Worm (Caenorhabditis elegans): ENCODE data around the gene tag-322.

Gene tag-322

ce11 chrIV:7817852-7818251, 32.5 kb upstream of the tag-322 start, which contains the start of gene ric-3 (continued):
- TF ChIP-seq nhr-19 (GFP tag; conservative IDR thresholded peaks at IDR 0.05): peak; percentile 63
- no peak for TF ChIP-seq lin-13 (GFP tag; optimal IDR thresholded peaks at IDR 0.05)
- TF ChIP-seq fos-1 (tag; optimal IDR thresholded peaks at IDR 0.05): peak; percentile 52
- TF ChIP-seq ceh-63 (GFP tag; optimal IDR thresholded peaks at IDR 0.05): no peak
- TF ChIP-seq tlp-1 (tag; optimal IDR thresholded peaks at IDR 0.05): no peak
- TF ChIP-seq sup-37 (GFP tag; optimal IDR thresholded peaks at IDR 0.05): no peak
- TF ChIP-seq irx-1 (tag; optimal IDR thresholded peaks at IDR 0.05): peak; percentile 48
- TF ChIP-seq nhr-76 (tag; optimal IDR thresholded peaks at IDR 0.05): no peak
- peak; percentile 47 for TF ChIP-seq fkh-10 (GFP tag; optimal IDR thresholded peaks at IDR 0.05)
- TF ChIP-seq elt-3 (tag; optimal IDR thresholded peaks at IDR 0.05): no peak
- TF ChIP-seq nhr-20 (tag; optimal IDR thresholded peaks at IDR 0.05): peak; percentile 50
- TF ChIP-seq ceh-8 (GFP tag; optimal IDR thresholded peaks at IDR 0.05): no peak
- TF ChIP-seq nhr-85 (tag): peak; percentile 49
- TF ChIP-seq aha-1 (tag; optimal IDR thresholded peaks at IDR 0.05): no peak
- TF ChIP-seq nhr-237 (tag; optimal IDR thresholded peaks at IDR 0.05): no peak
- no peak for TF ChIP-seq fkh-4 (tag; optimal IDR thresholded peaks at IDR 0.05; ENCODE audit: borderline replicate concordance)
- TF ChIP-seq pag-3 (tag; optimal IDR thresholded peaks at IDR 0.05; ENCODE audit: borderline replicate concordance, insufficient read depth): no peak
- no peak for TF ChIP-seq ztf-11 (tag; optimal IDR thresholded peaks at IDR 0.05)
- peak; percentile 72 for TF ChIP-seq nhr-47 (tag; optimal IDR thresholded peaks at IDR 0.05)
- peak; percentile 30 for TF ChIP-seq nhr-77 (tag; optimal IDR thresholded peaks at IDR 0.05)
- TF ChIP-seq pqm-1 (tag; optimal IDR thresholded peaks at IDR 0.05): no peak
- no peak for TF ChIP-seq egl-27 (tag; optimal IDR thresholded peaks at IDR 0.05)
- TF ChIP-seq hlh-17 (GFP tag; optimal IDR thresholded peaks at IDR 0.05; ENCODE audit: borderline replicate concordance): no peak
- TF ChIP-seq lin-14 (GFP tag; optimal IDR thresholded peaks at IDR 0.05): peak; percentile 95
- TF ChIP-seq nhr-90 (tag; optimal IDR thresholded peaks at IDR 0.05; ENCODE audit: poor library complexity): no peak
- no peak for TF ChIP-seq elt-2 (tag; optimal IDR thresholded peaks at IDR 0.05)
- TF ChIP-seq lin-39 (tag; optimal IDR thresholded peaks at IDR 0.05): peak; percentile 17
- no peak for TF ChIP-seq unc-98 (GFP tag; IDR thresholded peaks at IDR 0.05)
- TF ChIP-seq sox-4 (tag; optimal IDR thresholded peaks at IDR 0.05): no peak
- TF ChIP-seq C16A3.4 (tag; optimal IDR thresholded peaks at IDR 0.05): peak; percentile 5
- peak; percentile 31 for TF ChIP-seq lir-3 (tag; optimal IDR thresholded peaks at IDR 0.05; ENCODE audit: poor library complexity)

ce11 chrIV:7816402-7817102, 31.2 kb upstream of the tag-322 start:
- no peak for TF ChIP-seq fkh-8 (tag; optimal IDR thresholded peaks at IDR 0.05)
- TF ChIP-seq xbp-1 (tag; optimal IDR thresholded peaks at IDR 0.05): peak; percentile 49
- TF ChIP-seq lir-3 (tag; optimal IDR thresholded peaks at IDR 0.05; ENCODE audit: poor library complexity): peak; percentile 73
- TF ChIP-seq ces-1 (GFP tag; optimal IDR thresholded peaks at IDR 0.05): no peak
- TF ChIP-seq unc-86 (tag; optimal IDR thresholded peaks at IDR 0.05): no peak
- TF ChIP-seq mef-2 (tag; optimal IDR thresholded peaks at IDR 0.05): no peak
- TF ChIP-seq tlp-1 (tag; optimal IDR thresholded peaks at IDR 0.05): no peak
- TF ChIP-seq elt-2 (tag; optimal IDR thresholded peaks at IDR 0.05): peak; percentile 22
- peak; percentile 41 for TF ChIP-seq nhr-20 (tag; optimal IDR thresholded peaks at IDR 0.05)
- TF ChIP-seq Y116A8C.19 (tag; optimal IDR thresholded peaks at IDR 0.05; ENCODE audit: borderline replicate concordance): peak; percentile 6
- peak; percentile 53 to 89 for TF ChIP-seq efl-1 (optimal IDR thresholded peaks at IDR 0.05)
- peak; percentile 87 to 99 for TF ChIP-seq efl-1 (GFP tag; optimal IDR thresholded peaks at IDR 0.05 in 1 of 2)
- TF ChIP-seq rnt-1 (tag; optimal IDR thresholded peaks at IDR 0.05): peak; percentile 86
- TF ChIP-seq unc-130 (tag; optimal IDR thresholded peaks at IDR 0.05): peak; percentile 3
- peak; percentile 35 for TF ChIP-seq egl-13 (tag; optimal IDR thresholded peaks at IDR 0.05)
- TF ChIP-seq grh-1 (GFP tag; IDR thresholded peaks at IDR 0.05): peak; percentile 73
- TF ChIP-seq lsy-2 (tag; optimal IDR thresholded peaks at IDR 0.05): peak; percentile 10 to 53
- TF ChIP-seq sox-4 (tag; optimal IDR thresholded peaks at IDR 0.05): peak; percentile 64
- peak; percentile 54 for TF ChIP-seq lin-14 (GFP tag; optimal IDR thresholded peaks at IDR 0.05)
- peak; percentile 53 for TF ChIP-seq swsn-7 (tag; optimal IDR thresholded peaks at IDR 0.05)
- TF ChIP-seq pax-3 (tag; optimal IDR thresholded peaks at IDR 0.05): peak; percentile 53
- TF ChIP-seq isw-1 (GFP tag; IDR thresholded peaks at IDR 0.05): peak; percentile 5; the same call in 1 of the 2 replicates
- peak; percentile 28 for TF ChIP-seq blmp-1 (tag; optimal IDR thresholded peaks at IDR 0.05)
- no peak for TF ChIP-seq jun-1 (tag; optimal IDR thresholded peaks at IDR 0.05)
- TF ChIP-seq skn-1 (tag; optimal IDR thresholded peaks at IDR 0.05): peak; percentile 5
- peak; percentile 68 for TF ChIP-seq nhr-47 (tag; optimal IDR thresholded peaks at IDR 0.05)
